Worm (Caenorhabditis elegans): ENCODE results near the gene Y5H2B.3.

DNA sequence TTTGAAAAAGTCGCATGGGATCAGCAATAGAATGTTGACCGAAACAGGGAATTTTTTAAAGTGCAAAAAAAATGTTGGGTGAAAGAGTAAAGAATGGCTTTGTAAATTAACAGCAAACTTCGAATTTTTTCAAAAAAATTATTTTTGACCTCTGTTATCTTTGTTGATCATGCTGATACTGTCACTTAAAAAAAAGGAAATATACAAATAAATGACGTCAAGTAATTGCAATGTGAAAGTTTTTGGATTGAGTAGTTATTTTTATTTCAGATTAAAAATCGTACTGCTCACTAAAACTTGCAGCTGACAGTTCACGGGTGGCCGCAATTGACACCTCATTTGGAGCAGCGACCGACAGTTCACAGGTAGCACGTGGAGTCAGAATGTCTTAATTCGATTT is 37.2 kb upstream of the Y5H2B.3 start, which contains the start of gene C45H4.13:
- TF ChIP-seq ama-1 (optimal IDR thresholded peaks at IDR 0.05): no peak
- no peak for TF ChIP-seq F13C5.2 (tag; optimal IDR thresholded peaks at IDR 0.05)
- no peak for TF ChIP-seq B0310.2 (tag; optimal IDR thresholded peaks at IDR 0.05)
- no peak for TF ChIP-seq ceh-13 (GFP tag; optimal IDR thresholded peaks at IDR 0.05)
- TF ChIP-seq hmg-4 (GFP tag; optimal IDR thresholded peaks at IDR 0.05): no peak
- TF ChIP-seq tra-4 (tag; optimal IDR thresholded peaks at IDR 0.05): no peak
- TF ChIP-seq hnd-1 (tag; optimal IDR thresholded peaks at IDR 0.05): no peak
- TF ChIP-seq aly-1 (tag; optimal IDR thresholded peaks at IDR 0.05): no peak
- no peak for TF ChIP-seq ets-7 (tag; optimal IDR thresholded peaks at IDR 0.05)
- TF ChIP-seq tbx-11 (GFP tag; IDR thresholded peaks at IDR 0.05): no peak

Data from whole organism, early embryonic.